Fruit fly (Drosophila melanogaster) Kc167 (cell line): ENCODE measurements around the gene CG33923.

Experiments
- Myc ChIP-seq: fragments of >200 bp; optimal IDR thresholded peaks from 2 replicates; lab custom pipeline; 2017; ENCODE audit warnings: missing external identifiers
- Sin3A ChIP-seq: fragments of >200 bp; optimal IDR thresholded peaks from 2 replicates; lab custom pipeline; 2018; ENCODE audit warnings: missing external identifiers
- h ChIP-seq: fragments of >200 bp; optimal IDR thresholded peaks from 3 replicates; lab custom pipeline; 2018; ENCODE audit warnings: missing external identifiers
- insv ChIP-seq: fragments of >200 bp; optimal IDR thresholded peaks from 3 replicates; lab custom pipeline; 2018; ENCODE audit warnings: missing external identifiers
- psq ChIP-seq: fragments of >200 bp; optimal IDR thresholded peaks from 2 replicates; lab custom pipeline; 2017; ENCODE audit warnings: missing external identifiers
- ttk ChIP-seq: sonication (Bioruptor generic); optimal IDR thresholded peaks from 2 replicates; lab custom pipeline; 2017; ENCODE audit warnings: missing external identifiers

CG33923 gene

DNA sequence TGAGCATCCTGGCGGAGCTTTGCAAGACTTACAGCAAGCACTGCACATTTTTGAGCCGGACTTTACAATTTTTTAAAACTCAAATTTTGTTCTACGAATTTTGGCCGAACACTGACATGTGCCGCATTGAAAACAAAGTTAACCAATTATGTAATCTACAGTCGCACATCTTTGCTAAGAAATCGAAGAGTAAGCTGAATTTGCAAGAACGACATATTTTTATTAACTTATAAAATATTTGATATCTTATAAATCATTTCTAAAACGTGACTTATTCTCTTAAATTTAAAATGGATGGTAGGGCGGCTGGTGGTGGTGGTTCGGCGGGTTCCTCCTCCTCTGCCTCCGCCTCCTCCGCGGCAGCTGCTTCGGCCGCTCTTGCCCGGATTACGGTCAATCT, 10.9 kb upstream of the CG33923 start, which contains the start of gene CG5556:
Gene CG5556, minus strand, starts transcription at position 101 of the 400 bp plus-strand sequence.
- TF ChIP-seq Sin3A (lab: Kevin White, UChicago): no peak

DNA sequence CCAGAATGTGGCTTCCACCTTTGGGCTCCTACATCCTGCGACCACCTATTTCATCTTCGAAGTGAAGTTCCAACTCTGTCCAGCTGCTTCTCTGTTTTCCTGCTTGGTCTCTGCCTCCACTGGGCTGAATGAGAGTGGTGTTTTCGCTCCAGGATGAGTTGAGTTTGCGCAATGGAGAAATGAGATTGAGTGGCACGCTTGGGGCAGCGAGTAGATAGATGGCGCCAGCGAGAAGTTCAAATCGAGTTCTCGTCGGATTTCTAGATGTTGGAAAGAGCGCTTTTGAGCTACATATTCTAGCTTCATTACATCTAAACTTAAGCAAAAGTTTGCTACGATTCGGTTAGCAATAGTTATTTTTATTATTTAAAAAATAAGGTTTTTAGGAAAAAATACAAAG, 4.1 kb upstream of the CG33923 start:
- no peak for TF ChIP-seq Sin3A (lab: Kevin White, UChicago)
- no peak for TF ChIP-seq insv
- TF ChIP-seq Myc (lab: Kevin White, UChicago): no peak
- no peak for TF ChIP-seq h (lab: Kevin White, UChicago)
- TF ChIP-seq psq (lab: Kevin White, UChicago): no peak
- TF ChIP-seq ttk (lab: Kevin White, UChicago): no peak

DNA sequence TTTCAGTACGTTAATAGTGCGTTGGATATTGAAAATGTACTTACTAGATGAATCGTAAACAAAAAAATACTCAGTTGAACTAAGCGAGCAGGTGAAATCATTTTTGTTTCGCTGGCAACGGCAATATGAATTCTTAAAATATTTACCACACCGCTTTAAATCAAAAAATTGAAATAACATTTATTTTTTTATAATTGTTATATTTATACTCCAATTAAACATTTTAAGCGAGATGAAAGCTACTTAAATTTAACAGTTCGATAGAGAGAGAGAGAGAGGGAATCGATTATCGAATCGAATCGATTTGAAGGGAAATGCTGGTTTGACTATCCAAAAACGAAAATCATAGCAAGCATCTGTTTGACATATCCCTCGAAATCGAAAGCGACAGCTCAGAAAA, 2.2 kb upstream of the CG33923 start, which contains the start of the genes CG33922 and Cdlc2:
Gene CG33922, minus strand, starts transcription at position 101 of the 400 bp plus-strand sequence.
Gene Cdlc2, plus strand, starts transcription at position 330 of the 400 bp plus-strand sequence.
- TF ChIP-seq h (lab: Kevin White, UChicago): no peak
- TF ChIP-seq Sin3A (lab: Kevin White, UChicago): no peak
- TF ChIP-seq insv: no peak
- no peak for TF ChIP-seq Myc (lab: Kevin White, UChicago)

DNA sequence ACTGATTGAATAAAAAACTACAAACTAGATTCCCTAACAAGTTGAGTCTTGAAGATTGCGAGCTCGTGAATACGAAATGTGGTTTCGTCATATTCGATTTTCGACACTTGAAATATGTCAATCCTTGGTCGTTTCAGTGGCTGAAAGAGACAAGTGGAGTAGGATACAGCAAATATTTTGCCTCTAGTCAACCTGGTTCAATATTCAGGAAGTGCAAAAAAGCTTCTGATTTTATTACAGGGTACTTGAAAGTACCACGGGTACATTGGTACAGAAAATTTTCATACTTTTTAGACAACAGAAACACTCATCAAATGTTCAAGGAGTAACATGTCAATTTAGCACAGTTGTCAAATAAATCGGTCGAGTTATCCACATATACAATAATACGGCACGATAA, 8.1 kb downstream of the CG33923 start, which contains the start of gene CG5440:
Gene CG5440, plus strand, starts transcription at position 301 of the 400 bp plus-strand sequence.
- TF ChIP-seq Myc (lab: Kevin White, UChicago) (no peak), Sin3A (lab: Kevin White, UChicago) (no peak), psq (lab: Kevin White, UChicago) (no peak), insv (no peak), h (lab: Kevin White, UChicago) (no peak), ttk (lab: Kevin White, UChicago) (no peak)

DNA sequence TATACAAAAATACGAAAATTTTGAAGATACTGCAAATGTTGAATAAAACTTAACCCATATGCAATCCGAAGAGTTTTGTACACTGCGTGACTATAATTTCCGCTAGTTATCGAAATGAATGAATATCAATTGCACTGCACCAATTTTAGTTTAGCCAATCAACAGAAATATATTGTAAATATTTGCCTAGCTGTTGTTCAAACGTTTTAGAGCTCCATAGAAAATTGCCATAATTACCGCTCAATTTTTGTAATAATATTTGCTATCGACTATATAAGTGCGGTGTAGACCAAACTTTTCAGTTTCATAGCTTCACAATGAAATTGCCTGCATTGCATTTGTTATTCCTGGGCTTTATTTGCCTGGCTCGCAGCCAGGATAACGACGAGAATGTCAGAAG, 13.0 kb downstream of the CG33923 start, which contains the start of gene a5:
Gene a5, plus strand, starts transcription at position 301 of the 400 bp plus-strand sequence.
- no peak for TF ChIP-seq ttk (lab: Kevin White, UChicago)
- no peak for TF ChIP-seq Sin3A (lab: Kevin White, UChicago)
- no peak for TF ChIP-seq Myc (lab: Kevin White, UChicago)

DNA sequence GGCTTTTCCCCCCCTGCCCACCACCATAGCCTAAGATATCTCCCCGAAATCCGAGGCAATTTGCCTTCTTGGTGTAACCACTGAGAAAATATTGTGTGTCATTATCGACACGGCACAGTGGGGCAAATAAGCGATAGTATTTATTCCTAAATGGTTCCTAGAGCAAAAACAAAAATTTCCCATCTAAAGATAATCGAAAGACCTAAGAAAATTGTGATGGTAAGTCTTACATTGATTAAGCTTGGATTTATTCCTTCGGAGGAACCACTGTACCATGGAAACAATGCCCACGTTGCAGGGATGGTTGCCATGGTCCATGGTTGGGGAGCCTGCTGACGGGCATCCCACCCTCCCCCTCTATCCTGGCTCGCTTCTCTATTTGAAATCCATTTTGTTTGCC, 25.5 kb downstream of the CG33923 start:
- no peak for TF ChIP-seq Sin3A (lab: Kevin White, UChicago)
- no peak for TF ChIP-seq h (lab: Kevin White, UChicago)
- TF ChIP-seq Myc (lab: Kevin White, UChicago): no peak
- no peak for TF ChIP-seq psq (lab: Kevin White, UChicago)
- TF ChIP-seq insv: no peak
- no peak for TF ChIP-seq ttk (lab: Kevin White, UChicago)

DNA sequence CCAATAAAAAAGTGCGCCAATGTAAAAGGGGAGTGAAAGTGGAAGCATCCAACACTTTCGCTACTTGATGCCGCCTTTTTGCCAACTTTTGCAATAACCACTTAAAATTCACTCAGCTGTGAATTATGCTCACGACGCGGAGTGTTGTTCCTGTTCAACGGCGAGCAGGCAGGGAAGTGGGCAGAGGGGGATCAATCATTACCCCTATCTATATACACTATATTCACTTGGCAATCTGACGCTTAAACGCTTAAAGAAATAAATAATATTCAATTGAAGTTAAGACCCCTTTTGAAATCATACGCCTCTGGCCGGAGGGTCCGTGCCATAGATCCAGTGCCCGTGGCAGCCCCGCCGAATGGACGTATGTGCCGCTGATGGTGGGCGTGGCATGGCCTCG, 26.6 kb downstream of the CG33923 start:
- no peak for TF ChIP-seq h (lab: Kevin White, UChicago)

DNA sequence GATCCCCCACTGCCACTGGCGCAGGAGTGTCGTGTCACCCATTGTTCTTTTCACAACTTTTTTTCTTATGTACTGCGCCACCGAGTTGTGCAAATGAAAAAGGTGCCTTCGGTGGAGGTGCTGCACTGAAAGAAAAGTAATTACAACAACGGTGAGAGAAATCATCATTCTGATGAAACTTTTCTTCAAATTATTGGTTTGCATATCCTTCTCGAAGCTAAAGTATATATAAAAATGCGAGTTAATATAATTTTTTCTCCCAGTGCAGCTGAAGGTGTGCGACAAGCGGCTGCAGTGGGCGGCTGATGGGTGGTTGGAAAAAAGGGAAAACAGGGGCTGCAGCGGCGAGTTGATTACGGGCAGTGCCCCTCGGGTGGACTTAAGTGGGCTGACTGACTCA, 29.6 kb downstream of the CG33923 start:
- TF ChIP-seq h (lab: Kevin White, UChicago): no peak
- TF ChIP-seq Myc (lab: Kevin White, UChicago): no peak
- no peak for TF ChIP-seq Sin3A (lab: Kevin White, UChicago)
- TF ChIP-seq ttk (lab: Kevin White, UChicago): no peak
- TF ChIP-seq psq (lab: Kevin White, UChicago): no peak
- TF ChIP-seq insv: no peak
